Fruit fly (Drosophila melanogaster) whole organism, embryonic: Measurements from ENCODE around the gene CG2059.
A peak's percentile ranks its signal among the peaks of the same experiment; 100 is the strongest.

ENCODE experiments used
- Aef1 ChIP-seq: fragments of 200-800 bp; sonication (Bioruptor generic); IDR thresholded peaks from 3 replicates; pipeline ENCODE4 v1.3.6; 2022; ENCODE audit warnings: missing biosample characterization, missing genetic modification characterization
- Atf-2 ChIP-seq: fragments of 200-800 bp; sonication (Bioruptor generic); optimal IDR thresholded peaks from 2 replicates; lab custom pipeline; 2016; ENCODE audit warnings: missing biosample characterization, missing genetic modification characterization
- Atf6 ChIP-seq: fragments of 200-800 bp; sonication (Bioruptor generic); IDR thresholded peaks from 2 replicates; pipeline ENCODE4 v1.3.6; 2022; ENCODE audit warnings: missing biosample characterization, missing genetic modification characterization
- Awh ChIP-seq: fragments of 200-800 bp; sonication (Bioruptor generic); IDR thresholded peaks from 2 replicates; pipeline ENCODE4, ENCODE4 v1.3.6; 2022; ENCODE audit warnings: missing biosample characterization, missing genetic modification characterization
- Bgb ChIP-seq: fragments of 200-800 bp; sonication (Bioruptor generic); IDR thresholded peaks from 2 replicates; pipeline ENCODE4 v1.3.6; 2022; ENCODE audit warnings: missing biosample characterization, missing genetic modification characterization; ENCODE audit not compliant: partially characterized antibody
- CG10209 ChIP-seq: fragments of 200-800 bp; sonication (Bioruptor generic); optimal IDR thresholded peaks from 3 replicates; lab custom pipeline; 2017; ENCODE audit warnings: missing biosample characterization, mild to moderate bottlenecking, missing genetic modification characterization, missing genetic modification reagents
- CG10565 ChIP-seq: fragments of 200-800 bp; sonication (Bioruptor generic); optimal IDR thresholded peaks from 3 replicates; lab custom pipeline; 2016; ENCODE audit warnings: missing biosample characterization, mild to moderate bottlenecking, missing genetic modification characterization
- CG11504 ChIP-seq: fragments of 200-800 bp; sonication (Bioruptor generic); optimal IDR thresholded peaks from 3 replicates; lab custom pipeline; 2019; ENCODE audit warnings: missing biosample characterization, mild to moderate bottlenecking, missing genetic modification characterization, moderate library complexity
- CG11695 ChIP-seq: fragments of 200-800 bp; sonication (Bioruptor generic); IDR thresholded peaks from 3 replicates; pipeline ENCODE4 v1.3.6; 2022; ENCODE audit warnings: missing biosample characterization, missing genetic modification characterization
- CG11696 ChIP-seq: fragments of 200-800 bp; sonication (Bioruptor generic); IDR thresholded peaks from 2 replicates; pipeline ENCODE4 v1.3.6; 2022; ENCODE audit warnings: missing biosample characterization, missing genetic modification characterization
- CG1233 ChIP-seq: fragments of 200-800 bp; sonication (Bioruptor generic); optimal IDR thresholded peaks from 4 replicates; lab custom pipeline; 2018; ENCODE audit warnings: missing biosample characterization, mild to moderate bottlenecking, missing genetic modification characterization
- CG15269 ChIP-seq: fragments of 200-800 bp; sonication (Bioruptor generic); optimal IDR thresholded peaks from 2 replicates; lab custom pipeline; 2018; ENCODE audit warnings: missing biosample characterization, mild to moderate bottlenecking, missing genetic modification characterization, moderate library complexity
- CG1602 ChIP-seq: fragments of 200-800 bp; sonication (Bioruptor generic); optimal IDR thresholded peaks from 3 replicates; lab custom pipeline; 2016; ENCODE audit warnings: missing biosample characterization, missing genetic modification characterization
- CG18764 ChIP-seq: fragments of 200-800 bp; sonication (Bioruptor generic); optimal IDR thresholded peaks from 3 replicates; lab custom pipeline; 2016; ENCODE audit warnings: missing biosample characterization, missing genetic modification characterization
- CG32767 ChIP-seq: fragments of 200-800 bp; sonication (Bioruptor generic); IDR thresholded peaks from 2 replicates; pipeline ENCODE4 v1.3.6; 2022; ENCODE audit warnings: missing biosample characterization, missing genetic modification characterization
- CG33213 ChIP-seq: fragments of 200-800 bp; sonication (Bioruptor generic); optimal IDR thresholded peaks from 3 replicates; lab custom pipeline; 2016; ENCODE audit warnings: missing biosample characterization, missing genetic modification characterization
- CG3838 ChIP-seq: fragments of 200-800 bp; sonication (Bioruptor generic); optimal IDR thresholded peaks from 3 replicates; lab custom pipeline; 2016; ENCODE audit warnings: missing biosample characterization, missing genetic modification characterization
- CG4360 ChIP-seq: fragments of 200-800 bp; sonication (Bioruptor generic); IDR thresholded peaks from 2 replicates; pipeline ENCODE4 v1.3.6; 2022; ENCODE audit warnings: missing biosample characterization, missing genetic modification characterization
- CG6791 ChIP-seq: fragments of 200-800 bp; sonication (Bioruptor generic); IDR thresholded peaks from 3 replicates; pipeline ENCODE4 v1.3.6; 2022; ENCODE audit warnings: missing biosample characterization, missing genetic modification characterization; ENCODE audit not compliant: partially characterized antibody
- CG6854 ChIP-seq: fragments of 200-800 bp; sonication (Bioruptor generic); optimal IDR thresholded peaks from 3 replicates; lab custom pipeline; 2017; ENCODE audit warnings: missing biosample characterization, mild to moderate bottlenecking, missing genetic modification characterization
- CG8290 ChIP-seq, 3 experiments: fragments of 200-800 bp; sonication (Bioruptor generic); optimal IDR thresholded peaks; 2 replicates each; lab custom pipeline; 2016 to 2019; ENCODE audit warnings: missing biosample characterization in 3 of 3, missing genetic modification characterization in 3 of 3, mild to moderate bottlenecking in 2 of 3, moderate library complexity in 1 of 3
- Dbx ChIP-seq: fragments of 200-800 bp; sonication (Bioruptor generic); IDR thresholded peaks from 3 replicates; pipeline ENCODE4 v1.3.6; 2022; ENCODE audit warnings: missing biosample characterization, missing genetic modification characterization
- Fer2 ChIP-seq: fragments of 200-800 bp; sonication (Bioruptor generic); optimal IDR thresholded peaks from 2 replicates; lab custom pipeline; 2018; ENCODE audit warnings: missing biosample characterization, mild to moderate bottlenecking, missing genetic modification characterization, moderate library complexity
- Hr78 ChIP-seq, 2 experiments: fragments of 200-800 bp in 1 of 2; fragments of >200 bp in 1 of 2; sonication (Bioruptor generic) in 1 of 2; optimal IDR thresholded peaks; 2 replicates each; lab custom pipeline; 2017 to 2019; ENCODE audit warnings: missing biosample characterization in 2 of 2, missing genetic modification characterization in 2 of 2, mild to moderate bottlenecking in 1 of 2, moderate library complexity in 1 of 2
- Jarid2 ChIP-seq: fragments of 200-800 bp; sonication (Bioruptor generic); optimal IDR thresholded peaks from 3 replicates; lab custom pipeline; 2017; ENCODE audit warnings: mild to moderate bottlenecking, missing biosample characterization, missing genetic modification reagents, missing genetic modification characterization
- Max ChIP-seq: fragments of 200-800 bp; sonication (Bioruptor generic); optimal IDR thresholded peaks from 2 replicates; lab custom pipeline; 2016; ENCODE audit warnings: missing biosample characterization, mild to moderate bottlenecking, missing genetic modification characterization
- Mrtf ChIP-seq: fragments of 200-800 bp; sonication (Bioruptor generic); IDR thresholded peaks from 3 replicates; pipeline ENCODE4 v1.3.6; 2022; ENCODE audit warnings: missing biosample characterization, missing genetic modification characterization
- NK7.1 ChIP-seq: fragments of 200-800 bp; sonication (Bioruptor generic); optimal IDR thresholded peaks from 3 replicates; lab custom pipeline; 2016; ENCODE audit warnings: missing biosample characterization, missing genetic modification characterization
- Nf-YA ChIP-seq: fragments of 200-800 bp; sonication (Bioruptor generic); IDR thresholded peaks from 2 replicates; pipeline ENCODE4 v1.3.6; 2022; ENCODE audit warnings: missing biosample characterization, missing genetic modification characterization
- Sin3A ChIP-seq: fragments of >200 bp; optimal IDR thresholded peaks from 2 replicates; lab custom pipeline; 2018
- Sox102F ChIP-seq: fragments of 200-800 bp; sonication (Bioruptor generic); optimal IDR thresholded peaks from 2 replicates; lab custom pipeline; 2018; ENCODE audit warnings: missing biosample characterization, mild to moderate bottlenecking, missing genetic modification characterization, moderate library complexity
- Xrp1 ChIP-seq: fragments of 200-800 bp; sonication (Bioruptor generic); IDR thresholded peaks from 2 replicates; pipeline ENCODE4 v1.3.6; 2022; ENCODE audit warnings: missing biosample characterization, missing genetic modification characterization
- az2 ChIP-seq: fragments of 200-800 bp; sonication (Bioruptor generic); optimal IDR thresholded peaks from 3 replicates; lab custom pipeline; 2016; ENCODE audit warnings: missing biosample characterization, missing genetic modification characterization
- bab2 ChIP-seq: fragments of 200-800 bp; sonication (Bioruptor generic); optimal IDR thresholded peaks from 2 replicates; lab custom pipeline; 2016; ENCODE audit warnings: missing biosample characterization, missing genetic modification characterization
- bowl ChIP-seq: fragments of 200-800 bp; sonication (Bioruptor generic); IDR thresholded peaks from 2 replicates; pipeline ENCODE4 v1.3.6; 2022; ENCODE audit warnings: missing biosample characterization, missing genetic modification characterization
- chn ChIP-seq: fragments of 200-800 bp; sonication (Bioruptor generic); optimal IDR thresholded peaks from 2 replicates; lab custom pipeline; 2016; ENCODE audit warnings: missing biosample characterization, missing genetic modification characterization
- dan ChIP-seq: fragments of 200-800 bp; sonication (Bioruptor generic); IDR thresholded peaks from 2 replicates; pipeline ENCODE4 v1.3.6; 2022; ENCODE audit warnings: missing biosample characterization, missing genetic modification characterization
- dimm ChIP-seq: fragments of 200-800 bp; sonication (Bioruptor generic); IDR thresholded peaks from 2 replicates; pipeline ENCODE4 v1.3.6; 2022; ENCODE audit warnings: missing biosample characterization, missing genetic modification characterization
- exex ChIP-seq: fragments of 200-800 bp; sonication (Bioruptor generic); optimal IDR thresholded peaks from 4 replicates; lab custom pipeline; 2018; ENCODE audit warnings: missing biosample characterization, mild to moderate bottlenecking, missing genetic modification characterization, moderate library complexity
- fru ChIP-seq: fragments of >200 bp; optimal IDR thresholded peaks from 2 replicates; lab custom pipeline; 2017
- gce ChIP-seq: fragments of 200-800 bp; sonication (Bioruptor generic); IDR thresholded peaks from 3 replicates; pipeline ENCODE4 v1.3.6; 2022; ENCODE audit warnings: missing biosample characterization, missing genetic modification characterization
- gt ChIP-seq: fragments of 200-800 bp; sonication (Bioruptor generic); IDR thresholded peaks from 2 replicates; pipeline ENCODE4 v1.3.6; 2022; ENCODE audit warnings: missing biosample characterization, missing genetic modification characterization
- h ChIP-seq: fragments of >200 bp; optimal IDR thresholded peaks from 2 replicates; lab custom pipeline; 2017
- hkb ChIP-seq, 2 experiments: fragments of 200-800 bp in 1 of 2; fragments of >200 bp in 1 of 2; sonication (Bioruptor generic) in 1 of 2; IDR thresholded peaks in 1 of 2; optimal IDR thresholded peaks in 1 of 2; 2 replicates each; pipeline versions ENCODE4 v1.3.6 to Lab custom; 2017 to 2022; ENCODE audit warnings: missing biosample characterization in 1 of 2, missing genetic modification characterization in 1 of 2
- inv ChIP-seq: fragments of 200-800 bp; sonication (Bioruptor generic); IDR thresholded peaks from 2 replicates; pipeline ENCODE4 v1.3.6; 2022; ENCODE audit warnings: missing biosample characterization, missing genetic modification characterization; ENCODE audit not compliant: partially characterized antibody
- odd ChIP-seq: fragments of 200-800 bp; sonication (Bioruptor generic); optimal IDR thresholded peaks from 2 replicates; lab custom pipeline; 2017; ENCODE audit warnings: missing biosample characterization, mild to moderate bottlenecking, missing genetic modification characterization
- otp ChIP-seq: fragments of 200-800 bp; sonication (Bioruptor generic); IDR thresholded peaks from 3 replicates; pipeline ENCODE4, ENCODE4 v1.3.6; 2022; ENCODE audit warnings: missing biosample characterization, missing genetic modification characterization
- row ChIP-seq: fragments of 200-800 bp; sonication (Bioruptor generic); IDR thresholded peaks from 3 replicates; pipeline ENCODE4 v1.3.6; 2022; ENCODE audit warnings: missing biosample characterization, missing genetic modification characterization
- sima ChIP-seq: fragments of 200-800 bp; sonication (Bioruptor generic); optimal IDR thresholded peaks from 2 replicates; lab custom pipeline; 2016; ENCODE audit warnings: missing biosample characterization, missing genetic modification characterization
- vnd ChIP-seq: fragments of 200-800 bp; sonication (Bioruptor generic); IDR thresholded peaks from 3 replicates; pipeline ENCODE4 v1.3.6; 2022; ENCODE audit warnings: missing biosample characterization, missing genetic modification characterization; ENCODE audit not compliant: partially characterized antibody
- zen ChIP-seq: fragments of 200-800 bp; sonication (Bioruptor generic); optimal IDR thresholded peaks from 3 replicates; lab custom pipeline; 2018; ENCODE audit warnings: missing biosample characterization, mild to moderate bottlenecking, missing genetic modification characterization, moderate library complexity

CG2059 gene

DNA sequence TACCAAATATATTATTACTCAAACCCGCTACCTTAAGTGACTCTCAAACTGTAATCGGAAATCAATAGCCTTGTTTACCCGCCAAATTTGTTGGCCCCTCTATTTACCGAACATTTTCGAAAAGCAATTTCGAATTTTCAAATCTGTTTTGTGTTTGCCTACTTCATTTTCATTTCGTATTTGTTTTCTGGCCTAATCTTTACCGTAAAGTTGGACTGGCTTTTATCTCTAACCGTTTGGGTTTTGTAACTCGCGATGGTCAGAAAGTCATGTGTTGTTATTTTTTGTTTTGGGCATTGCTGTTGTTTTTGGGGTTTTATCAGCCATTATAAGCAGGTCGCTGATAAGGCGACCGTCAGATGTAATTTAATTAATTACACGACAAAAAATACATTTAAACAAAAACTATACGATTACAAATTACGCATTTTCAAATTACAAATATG is 47.2 kb downstream of the CG2059 start (continued):
- TF ChIP-seq CG4360 (GFP tag; lab: Robert Waterston, UW) (no peak), exex (tag; lab: Kevin White, UChicago) (peak; percentile 67), CG32767 (no peak), Atf-2 (GFP tag; lab: Kevin White, UChicago) (no peak), fru (no peak), Dbx (GFP tag; lab: Robert Waterston, UW) (0 out of 3 replicates have a peak, but pooled peaks have one; percentile 41), CG8290 (GFP tag; optimal IDR thresholded peaks at IDR 0.05; lab: Kevin White, UChicago) (peak; percentile 12), CG8290 (tag; optimal IDR thresholded peaks at IDR 0.05; lab: Kevin White, UChicago) (peak; percentile 48 to 72), Sin3A (lab: Kevin White, UChicago) (no peak), inv (GFP tag; lab: Robert Waterston, UW) (no peak), Jarid2 (GFP tag; lab: Kevin White, UChicago) (peak; percentile 6), Hr78 (GFP tag; optimal IDR thresholded peaks at IDR 0.05; lab: Kevin White, UChicago) (no peak), chn (GFP tag; lab: Kevin White, UChicago) (no peak), dimm (no peak), vnd (GFP tag; lab: Robert Waterston, UW) (no peak), zen (no peak), Nf-YA (GFP tag; lab: Robert Waterston, UW) (no peak), Atf6 (GFP tag; lab: Robert Waterston, UW) (peak; percentile 54; the same call in 1 of the 2 replicates), CG1602 (peak; percentile 14), dan (GFP tag; lab: Robert Waterston, UW) (no peak), Aef1 (GFP tag; lab: Robert Waterston, UW) (no peak), CG15269 (tag; lab: Kevin White, UChicago) (no peak), az2 (GFP tag; lab: Kevin White, UChicago) (no peak), sima (GFP tag; lab: Kevin White, UChicago) (no peak), Xrp1 (peak; percentile 79), CG3838 (peak; percentile 56), otp (GFP tag; lab: Robert Waterston, UW) (peak; percentile 76; the same call in 2 of the 3 replicates), gt (GFP tag; lab: Robert Waterston, UW) (no peak), CG11696 (GFP tag; lab: Robert Waterston, UW) (peak; percentile 64), gce (GFP tag; lab: Robert Waterston, UW) (peak; percentile 64; the same call in 2 of the 3 replicates), CG11504 (no peak), CG1233 (GFP tag; lab: Kevin White, UChicago) (peak; percentile 20), bowl (GFP tag; lab: Robert Waterston, UW) (no peak), CG11695 (GFP tag; lab: Robert Waterston, UW) (peak; percentile 58; the same call in 2 of the 3 replicates), Sox102F (GFP tag; lab: Kevin White, UChicago) (no peak), Awh (peak; percentile 80), hkb (optimal IDR thresholded peaks at IDR 0.05; lab: Kevin White, UChicago) (no peak), hkb (GFP tag; IDR thresholded peaks at IDR 0.05; lab: Robert Waterston, UW) (peak; percentile 72), CG6854 (GFP tag; lab: Kevin White, UChicago) (peak; percentile 8), Fer2 (tag; lab: Kevin White, UChicago) (peak; percentile 10), CG18764 (no peak), NK7.1 (GFP tag; lab: Kevin White, UChicago) (no peak), odd (GFP tag; lab: Kevin White, UChicago) (peak; percentile 38), Max (GFP tag; lab: Kevin White, UChicago) (no peak), h (lab: Kevin White, UChicago) (no peak), row (no peak), CG10565 (no peak), Bgb (GFP tag; lab: Robert Waterston, UW) (no peak), bab2 (GFP tag; lab: Kevin White, UChicago) (peak; percentile 42), CG6791 (no peak), CG10209 (GFP tag; lab: Kevin White, UChicago) (peak; percentile 59), Mrtf (GFP tag; lab: Robert Waterston, UW) (no peak), CG33213 (GFP tag; lab: Kevin White, UChicago) (peak; percentile 37)
